Fruit fly (Drosophila melanogaster): ENCODE results near the gene RpS4.

dm6 chr3L:13011511-13011910, 30.0 kb upstream of the RpS4 start, which contains the start of gene Cul6:
- TF ChIP-seq pan (optimal IDR thresholded peaks at IDR 0.05) (no peak), psq (optimal IDR thresholded peaks at IDR 0.05) (no peak), usp (GFP tag; optimal IDR thresholded peaks at IDR 0.05) (no peak), EcR (GFP tag; optimal IDR thresholded peaks at IDR 0.05) (no peak), CG8478 (optimal IDR thresholded peaks at IDR 0.05) (no peak)
